Fruit fly (Drosophila melanogaster): Measurements from ENCODE around the gene hzg.

hzg gene

dm6 chr3L:16048722-16049459 lies 44.4 kb upstream of the hzg start (continued):
- no peak for TF ChIP-seq zen2 (GFP tag; IDR thresholded peaks at IDR 0.05; ENCODE audit: partially characterized antibody)

DNA sequence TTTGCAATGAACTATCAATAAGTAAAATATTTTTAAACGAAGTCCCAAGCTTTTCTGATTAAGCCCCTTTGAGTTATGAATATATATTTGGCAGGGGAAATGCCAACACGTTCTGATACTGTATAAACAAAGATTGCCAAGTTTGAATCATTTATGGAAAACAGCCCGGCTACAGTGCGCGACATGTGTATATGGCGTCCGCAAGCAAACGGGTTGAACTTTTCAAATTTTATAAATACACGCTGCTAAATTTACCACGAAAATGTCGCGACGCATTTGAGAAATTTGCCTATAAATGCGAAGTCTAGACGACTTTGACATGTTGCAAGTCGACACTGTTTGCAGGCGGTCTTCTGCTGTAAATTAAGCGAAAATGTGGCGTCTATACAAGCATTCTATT lies 43.5 kb upstream of the hzg start:
- no peak for TF ChIP-seq klu (GFP tag; IDR thresholded peaks at IDR 0.05)
- no peak for TF ChIP-seq mirr (GFP tag; optimal IDR thresholded peaks at IDR 0.05)
- no peak for TF ChIP-seq CG1647 (GFP tag; optimal IDR thresholded peaks at IDR 0.05)
- no peak for TF ChIP-seq YL-1 (GFP tag; optimal IDR thresholded peaks at IDR 0.05)
- TF ChIP-seq bowl (GFP tag; IDR thresholded peaks at IDR 0.05), result no peak
- TF ChIP-seq schlank (tag; optimal IDR thresholded peaks at IDR 0.05), result peak; percentile 27
- TF ChIP-seq Ravus (GFP tag; IDR thresholded peaks at IDR 0.05), result no peak; the same call in 1 of the 2 replicates
- no peak for TF ChIP-seq ssp (GFP tag; IDR thresholded peaks at IDR 0.05)
- TF ChIP-seq CG17568 (GFP tag; optimal IDR thresholded peaks at IDR 0.05), result no peak
- TF ChIP-seq CG17612 (GFP tag; IDR thresholded peaks at IDR 0.05), result 0 out of 2 replicates have a peak, but pooled peaks have one; percentile 11
- peak; percentile 4 for TF ChIP-seq Deaf1 (tag; optimal IDR thresholded peaks at IDR 0.05)
- TF ChIP-seq CG11398 (GFP tag; optimal IDR thresholded peaks at IDR 0.05), result no peak
- TF ChIP-seq crp (GFP tag; optimal IDR thresholded peaks at IDR 0.05), result no peak
- TF ChIP-seq HLH3B (GFP tag; IDR thresholded peaks at IDR 0.05), result peak; percentile 46
- no peak for TF ChIP-seq H15 (GFP tag; IDR thresholded peaks at IDR 0.05)
- TF ChIP-seq CG30403 (GFP tag; optimal IDR thresholded peaks at IDR 0.05), result peak; percentile 46
- TF ChIP-seq Chrac-16 (GFP tag; optimal IDR thresholded peaks at IDR 0.05), result peak; percentile 38
- TF ChIP-seq sisA (GFP tag; IDR thresholded peaks at IDR 0.05), result no peak
- TF ChIP-seq CG4328 (GFP tag; optimal IDR thresholded peaks at IDR 0.05), result peak; percentile 17
- no peak for TF ChIP-seq NK7.1 (GFP tag; optimal IDR thresholded peaks at IDR 0.05)
- TF ChIP-seq Bdp1 (GFP tag; optimal IDR thresholded peaks at IDR 0.05), result peak; percentile 4
- peak; percentile 29 for TF ChIP-seq HmgZ (tag; optimal IDR thresholded peaks at IDR 0.05)
- TF ChIP-seq pros (GFP tag; optimal IDR thresholded peaks at IDR 0.05), result no peak
- TF ChIP-seq Doc3 (GFP tag; IDR thresholded peaks at IDR 0.05; ENCODE audit: partially characterized antibody), result no peak
- TF ChIP-seq CG10979 (tag; optimal IDR thresholded peaks at IDR 0.05), result no peak
- TF ChIP-seq CG9797 (GFP tag; optimal IDR thresholded peaks at IDR 0.05), result no peak
- TF ChIP-seq shn (GFP tag; optimal IDR thresholded peaks at IDR 0.05), result peak; percentile 37
- TF ChIP-seq yki (optimal IDR thresholded peaks at IDR 0.05), result no peak
- TF ChIP-seq CG3163 (GFP tag; optimal IDR thresholded peaks at IDR 0.05), result no peak
- peak; percentile 34; the same call in 1 of the 3 replicates for TF ChIP-seq CG7357 (GFP tag; IDR thresholded peaks at IDR 0.05)
- no peak for TF ChIP-seq Dll (GFP tag; IDR thresholded peaks at IDR 0.05; ENCODE audit: partially characterized antibody)
- peak; percentile 46; the same call in 1 of the 3 replicates for TF ChIP-seq CG2889 (GFP tag; IDR thresholded peaks at IDR 0.05)
- TF ChIP-seq mam (GFP tag; optimal IDR thresholded peaks at IDR 0.05), result peak; percentile 19
- TF ChIP-seq CG12769 (tag; optimal IDR thresholded peaks at IDR 0.05), result peak; percentile 72
- no peak for TF ChIP-seq bbx (GFP tag; IDR thresholded peaks at IDR 0.05; ENCODE audit: partially characterized antibody)
- TF ChIP-seq CHES-1-like (GFP tag; optimal IDR thresholded peaks at IDR 0.05), result peak; percentile 40
- peak; percentile 77 for TF ChIP-seq slbo (GFP tag; IDR thresholded peaks at IDR 0.05)
- TF ChIP-seq pan (optimal IDR thresholded peaks at IDR 0.05), result no peak
- TF ChIP-seq pan (GFP tag; optimal IDR thresholded peaks at IDR 0.05 in 1 of 2, IDR thresholded peaks at IDR 0.05 in 1 of 2), result peak in 1 of 2 experiments; percentile 56
- no peak for TF ChIP-seq CG2199 (GFP tag; IDR thresholded peaks at IDR 0.05)
- peak; percentile 70 for TF ChIP-seq lilli (GFP tag; optimal IDR thresholded peaks at IDR 0.05)
- TF ChIP-seq CG10366 (GFP tag; IDR thresholded peaks at IDR 0.05), result peak; percentile 41
- no peak for TF ChIP-seq Abd-B (GFP tag; optimal IDR thresholded peaks at IDR 0.05)
- TF ChIP-seq CG5180 (GFP tag; optimal IDR thresholded peaks at IDR 0.05), result no peak
- no peak for TF ChIP-seq CG33557 (GFP tag; optimal IDR thresholded peaks at IDR 0.05)
- TF ChIP-seq CG1832 (GFP tag; optimal IDR thresholded peaks at IDR 0.05), result no peak
- TF ChIP-seq Xbp1 (GFP tag; optimal IDR thresholded peaks at IDR 0.05), result peak; percentile 39
